Fruit fly (Drosophila melanogaster): ENCODE results near the gene NPF.
A peak's percentile ranks its signal among the peaks of the same experiment; 100 is the strongest.

Gene NPF

DNA sequence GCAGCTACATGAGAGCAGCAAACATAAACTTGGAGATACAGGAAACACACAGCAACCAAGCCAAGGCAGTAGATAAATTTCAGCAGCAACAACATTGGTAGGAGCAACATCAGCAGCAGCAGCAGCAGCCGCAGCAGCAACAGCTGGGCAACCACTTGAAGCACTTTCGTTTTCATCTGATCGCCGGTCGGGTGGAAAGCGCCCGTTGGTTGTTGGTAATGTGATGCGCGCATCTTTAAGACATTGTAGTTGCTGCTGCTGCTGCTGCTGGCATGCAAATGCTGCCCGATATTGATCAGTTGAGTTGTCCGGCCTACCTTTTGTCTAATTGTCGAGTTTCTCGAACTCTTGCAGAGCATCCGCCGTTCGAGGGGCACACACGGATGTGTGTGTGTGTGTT lies 17.6 kb upstream of the NPF start:
- TF ChIP-seq Pif1A (GFP tag; optimal IDR thresholded peaks at IDR 0.05): no peak
- TF ChIP-seq CG17806 (tag; optimal IDR thresholded peaks at IDR 0.05): no peak
- TF ChIP-seq Snoo (tag; optimal IDR thresholded peaks at IDR 0.05): no peak
- TF ChIP-seq rn (GFP tag; IDR thresholded peaks at IDR 0.05): no peak
- TF ChIP-seq CG4496 (GFP tag; IDR thresholded peaks at IDR 0.05): 0 out of 3 replicates have a peak, but pooled peaks have one; percentile 18
- TF ChIP-seq CG12605 (GFP tag; IDR thresholded peaks at IDR 0.05): no peak

DNA sequence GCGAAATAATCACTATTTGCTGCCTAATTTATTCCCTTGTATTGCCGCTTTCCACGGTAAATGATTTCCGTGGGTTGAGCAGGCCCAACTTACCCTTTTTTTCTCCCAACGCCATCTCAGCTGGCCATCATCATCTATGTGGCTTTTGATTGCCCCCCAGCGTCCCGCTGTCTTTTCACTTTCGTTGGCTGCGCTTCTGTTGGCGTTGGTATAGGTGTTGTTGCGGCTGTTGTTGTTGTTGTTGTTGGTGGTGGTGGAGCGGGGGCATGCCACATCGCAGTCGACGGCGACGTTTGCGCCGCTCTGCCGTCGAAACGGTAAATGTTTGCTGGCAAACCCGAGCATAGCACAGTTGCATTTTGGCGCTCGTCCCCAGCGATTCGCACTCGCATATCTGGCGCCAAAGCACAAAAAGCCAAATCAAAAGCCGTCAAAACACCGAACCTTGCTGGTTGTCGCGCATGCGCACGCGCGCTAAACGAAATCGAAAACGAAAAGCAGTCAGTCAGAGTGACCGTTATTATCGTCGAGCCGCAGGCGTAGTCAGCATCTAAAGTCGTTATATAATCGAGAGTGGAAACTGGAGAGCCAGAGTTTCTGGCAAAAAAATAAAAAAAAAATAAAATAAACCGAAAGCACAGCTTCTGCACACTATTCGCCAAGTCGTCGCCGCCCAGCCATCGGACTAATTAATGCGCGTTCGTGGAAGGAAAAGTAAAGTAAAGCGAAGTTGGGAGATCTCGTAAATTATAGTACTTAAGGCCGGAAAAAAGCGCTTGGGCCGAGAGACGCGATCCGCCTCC lies 14.8 kb upstream of the NPF start, which contains the start of gene CG14892:
Gene CG14892 (plus strand): TSS at position 359 of the 803 bp plus-strand sequence.
- peak; percentile 18; the same call in 1 of the 3 replicates for TF ChIP-seq CG4496 (GFP tag; IDR thresholded peaks at IDR 0.05)
- no peak for TF ChIP-seq CG8301 (tag; optimal IDR thresholded peaks at IDR 0.05)

- no peak for TF ChIP-seq CG8301 (tag; optimal IDR thresholded peaks at IDR 0.05)
- TF ChIP-seq CG13204 (GFP tag; optimal IDR thresholded peaks at IDR 0.05): peak; percentile 2
Observed at dm6 chr3R:16594961-16595360, 14.1 kb upstream of the NPF start.

DNA sequence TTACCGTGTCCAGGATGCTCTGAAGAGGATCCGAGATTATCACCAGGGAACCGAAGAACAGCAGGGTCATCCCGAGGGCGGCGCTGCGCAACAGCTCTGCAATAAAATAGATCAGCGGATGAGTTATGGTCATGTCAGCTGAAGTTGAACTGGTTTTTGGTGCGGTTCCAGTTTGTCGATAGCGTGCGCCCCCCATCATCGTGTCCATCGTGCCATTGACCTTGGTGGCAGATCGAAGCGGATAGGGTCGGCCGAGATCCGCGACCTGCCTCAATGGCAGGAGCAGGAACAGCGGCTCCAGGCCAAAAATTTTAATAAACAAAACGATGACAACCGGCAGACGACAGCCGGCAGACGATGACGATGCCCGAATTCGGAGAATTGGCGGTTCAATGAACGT lies 9.4 kb upstream of the NPF start:
- no peak for TF ChIP-seq D1 (tag; optimal IDR thresholded peaks at IDR 0.05)
- TF ChIP-seq CG15710 (tag; optimal IDR thresholded peaks at IDR 0.05): no peak
- peak; percentile 94 for TF ChIP-seq EcR (GFP tag; optimal IDR thresholded peaks at IDR 0.05)

DNA sequence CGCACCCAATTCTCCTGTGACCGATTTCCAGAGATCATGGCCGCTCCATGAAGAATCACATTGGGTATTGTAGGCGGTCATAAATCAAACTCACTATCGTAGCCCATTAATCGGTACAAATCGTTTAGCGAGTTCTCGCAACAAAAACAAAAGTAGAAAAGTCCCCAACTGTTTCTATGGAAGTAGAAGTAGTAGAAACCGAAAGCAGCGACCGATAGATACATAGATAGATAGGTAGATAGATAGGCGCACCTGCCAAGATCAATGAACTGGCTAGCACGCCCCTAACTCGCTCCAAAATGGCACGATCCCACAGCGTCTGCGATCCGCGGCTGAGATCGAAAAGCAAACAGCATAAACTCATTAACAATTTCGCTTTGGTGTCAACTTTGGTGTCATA lies 8.3 kb upstream of the NPF start:
- TF ChIP-seq Pif1A (GFP tag; optimal IDR thresholded peaks at IDR 0.05) (no peak), rn (GFP tag; IDR thresholded peaks at IDR 0.05) (no peak), fd96Ca (GFP tag; IDR thresholded peaks at IDR 0.05) (no peak), CG13204 (GFP tag; optimal IDR thresholded peaks at IDR 0.05) (no peak), CG14655 (GFP tag; optimal IDR thresholded peaks at IDR 0.05) (no peak), gl (tag; optimal IDR thresholded peaks at IDR 0.05) (no peak), Snoo (tag; optimal IDR thresholded peaks at IDR 0.05) (no peak), CG9948 (tag; optimal IDR thresholded peaks at IDR 0.05) (no peak), EcR (GFP tag; optimal IDR thresholded peaks at IDR 0.05) (no peak), CG8301 (tag; optimal IDR thresholded peaks at IDR 0.05) (no peak)

DNA sequence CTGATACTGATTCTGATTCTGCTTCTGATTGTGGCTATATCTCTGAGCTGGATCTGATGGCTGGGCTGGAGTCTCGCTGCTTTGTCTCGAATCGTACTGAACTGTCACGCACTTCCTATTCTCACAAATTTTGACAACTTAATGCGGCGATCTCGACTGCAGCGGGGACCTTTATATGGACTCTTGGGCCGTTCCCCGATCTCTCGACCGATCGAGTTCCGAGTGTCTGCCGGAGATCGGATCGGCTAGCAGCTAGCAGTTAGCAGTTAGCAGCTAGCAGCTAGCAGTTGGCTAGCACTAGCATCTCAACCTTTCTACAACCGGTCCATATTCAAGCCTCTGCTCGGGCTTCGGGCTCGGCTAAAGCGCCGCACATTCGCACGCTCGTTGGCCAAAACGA lies 4.3 kb upstream of the NPF start, which contains the start of gene CG10345:
Gene CG10345 (minus strand): TSS at position 147 of the 400 bp plus-strand sequence.
- no peak for TF ChIP-seq D1 (tag; optimal IDR thresholded peaks at IDR 0.05)
- no peak for TF ChIP-seq CG8301 (tag; optimal IDR thresholded peaks at IDR 0.05)
- no peak for TF ChIP-seq gl (tag; optimal IDR thresholded peaks at IDR 0.05)
- TF ChIP-seq Snoo (tag; optimal IDR thresholded peaks at IDR 0.05): no peak
- no peak for TF ChIP-seq CG34367 (tag; optimal IDR thresholded peaks at IDR 0.05)
- no peak for TF ChIP-seq CG9948 (tag; optimal IDR thresholded peaks at IDR 0.05)
- no peak for TF ChIP-seq CG10348 (GFP tag; IDR thresholded peaks at IDR 0.05)
- no peak for TF ChIP-seq CG12605 (GFP tag; IDR thresholded peaks at IDR 0.05)
- TF ChIP-seq rn (GFP tag; IDR thresholded peaks at IDR 0.05): no peak
- TF ChIP-seq fd96Ca (GFP tag; IDR thresholded peaks at IDR 0.05): no peak
- no peak for TF ChIP-seq Pif1B (GFP tag; optimal IDR thresholded peaks at IDR 0.05)

- TF ChIP-seq CG8301 (tag; optimal IDR thresholded peaks at IDR 0.05) (no peak), CG9948 (tag; optimal IDR thresholded peaks at IDR 0.05) (no peak)
Observed at dm6 chr3R:16605929-16606328, 3.1 kb upstream of the NPF start.

DNA sequence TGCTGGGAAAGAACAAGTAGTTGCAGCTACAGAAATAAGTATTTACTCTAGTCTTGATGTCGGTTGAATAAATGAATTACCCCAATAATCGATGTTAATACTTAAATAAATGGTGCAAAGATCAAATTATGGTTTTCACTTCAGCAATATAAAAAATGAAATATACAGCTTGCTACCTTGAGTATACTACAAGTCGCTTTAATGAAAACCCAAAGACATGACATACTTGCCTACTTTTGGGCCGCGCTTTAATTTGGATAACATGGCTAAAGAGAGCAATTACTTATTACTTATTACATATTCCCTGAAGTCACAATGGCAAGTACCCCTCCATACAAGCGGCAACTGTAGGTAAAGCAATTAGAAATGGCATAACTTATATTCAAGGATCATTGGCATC lies 2.2 kb downstream of the NPF start:
- TF ChIP-seq D1 (tag; optimal IDR thresholded peaks at IDR 0.05) (no peak), CG13204 (GFP tag; optimal IDR thresholded peaks at IDR 0.05) (no peak), CG8159 (tag; optimal IDR thresholded peaks at IDR 0.05) (no peak), EcR (GFP tag; optimal IDR thresholded peaks at IDR 0.05) (no peak), CG4496 (GFP tag; IDR thresholded peaks at IDR 0.05) (no peak), gl (tag; optimal IDR thresholded peaks at IDR 0.05) (no peak), Snoo (tag; optimal IDR thresholded peaks at IDR 0.05) (no peak), CG14655 (GFP tag; optimal IDR thresholded peaks at IDR 0.05) (no peak)

dm6 chr3R:16613300-16613699 lies 4.3 kb downstream of the NPF start, which contains the start of gene CG12783:
TSS of gene CG12783 (minus strand) at chr3R:16613400.
- no peak for TF ChIP-seq fd96Ca (GFP tag; IDR thresholded peaks at IDR 0.05)

Data from whole organism, pupa.